Fruit fly (Drosophila melanogaster) whole organism, embryonic: ENCODE data around the gene Ppox.

Source experiments
- Abd-B ChIP-seq: fragments of 200-800 bp; sonication (Bioruptor generic); optimal IDR thresholded peaks from 2 replicates; lab custom pipeline; 2018; ENCODE audit warnings: missing biosample characterization, mild to moderate bottlenecking, missing genetic modification characterization, moderate library complexity
- Atf3 ChIP-seq: fragments of 200-800 bp; sonication (Bioruptor generic); optimal IDR thresholded peaks from 3 replicates; lab custom pipeline; 2016; ENCODE audit warnings: missing biosample characterization, missing genetic modification characterization
- C15 ChIP-seq: fragments of 200-800 bp; sonication (Bioruptor generic); IDR thresholded peaks from 3 replicates; pipeline ENCODE4 v1.3.6; 2022; ENCODE audit warnings: missing biosample characterization, missing genetic modification characterization
- CG10654 ChIP-seq: fragments of 200-800 bp; sonication (Bioruptor generic); optimal IDR thresholded peaks from 2 replicates; lab custom pipeline; 2016; ENCODE audit warnings: missing biosample characterization, missing genetic modification characterization
- CG14050 ChIP-seq: fragments of 200-800 bp; sonication (Bioruptor generic); IDR thresholded peaks from 3 replicates; pipeline ENCODE4 v1.3.6; 2022; ENCODE audit warnings: missing biosample characterization, missing genetic modification characterization
- CG14860 ChIP-seq: fragments of 200-800 bp; sonication (Bioruptor generic); IDR thresholded peaks from 3 replicates; pipeline ENCODE4 v1.3.6; 2022; ENCODE audit warnings: missing biosample characterization, missing genetic modification characterization; ENCODE audit not compliant: partially characterized antibody
- CG15073 ChIP-seq: fragments of 200-800 bp; sonication (Bioruptor generic); optimal IDR thresholded peaks from 2 replicates; lab custom pipeline; 2016; ENCODE audit warnings: missing biosample characterization, missing genetic modification characterization
- CG15601 ChIP-seq: fragments of 200-800 bp; sonication (Bioruptor generic); optimal IDR thresholded peaks from 3 replicates; lab custom pipeline; 2019; ENCODE audit warnings: missing biosample characterization, mild to moderate bottlenecking, missing genetic modification characterization, moderate library complexity
- CG16813 ChIP-seq: fragments of 200-800 bp; sonication (Bioruptor generic); IDR thresholded peaks from 3 replicates; pipeline ENCODE4 v1.3.6; 2022; ENCODE audit warnings: missing biosample characterization, missing genetic modification characterization; ENCODE audit not compliant: partially characterized antibody
- CG16863 ChIP-seq: fragments of 200-800 bp; sonication (Bioruptor generic); optimal IDR thresholded peaks from 3 replicates; lab custom pipeline; 2016; ENCODE audit warnings: missing biosample characterization, missing genetic modification characterization
- CG30403 ChIP-seq: fragments of 200-800 bp; sonication (Bioruptor generic); optimal IDR thresholded peaks from 3 replicates; lab custom pipeline; 2016; ENCODE audit warnings: missing biosample characterization, missing genetic modification characterization
- CG3281 ChIP-seq: fragments of 200-800 bp; sonication (Bioruptor generic); optimal IDR thresholded peaks from 3 replicates; lab custom pipeline; 2017; ENCODE audit warnings: missing biosample characterization, mild to moderate bottlenecking, missing genetic modification characterization
- CG4328 ChIP-seq: fragments of 200-800 bp; sonication (Bioruptor generic); optimal IDR thresholded peaks from 3 replicates; lab custom pipeline; 2017; ENCODE audit warnings: missing biosample characterization, missing genetic modification reagents, missing genetic modification characterization
- CG4360 ChIP-seq: fragments of 200-800 bp; sonication (Bioruptor generic); IDR thresholded peaks from 2 replicates; pipeline ENCODE4 v1.3.6; 2022; ENCODE audit warnings: missing biosample characterization, missing genetic modification characterization
- CG4820 ChIP-seq: fragments of 200-800 bp; sonication (Bioruptor generic); optimal IDR thresholded peaks from 3 replicates; lab custom pipeline; 2016; ENCODE audit warnings: missing biosample characterization, missing genetic modification characterization
- CG5953 ChIP-seq: fragments of 200-800 bp; sonication (Bioruptor generic); IDR thresholded peaks from 2 replicates; pipeline ENCODE4 v1.3.6; 2022; ENCODE audit warnings: missing biosample characterization, missing genetic modification characterization
- CG6854 ChIP-seq: fragments of 200-800 bp; sonication (Bioruptor generic); optimal IDR thresholded peaks from 3 replicates; lab custom pipeline; 2017; ENCODE audit warnings: missing biosample characterization, mild to moderate bottlenecking, missing genetic modification characterization
- CG7928 ChIP-seq: fragments of 200-800 bp; sonication (Bioruptor generic); optimal IDR thresholded peaks from 2 replicates; lab custom pipeline; 2017; ENCODE audit warnings: missing biosample characterization, mild to moderate bottlenecking, missing genetic modification characterization
- CG8290 ChIP-seq, 3 experiments: fragments of 200-800 bp; sonication (Bioruptor generic); optimal IDR thresholded peaks; 2 replicates each; lab custom pipeline; 2016 to 2019; ENCODE audit warnings: missing biosample characterization in 3 of 3, missing genetic modification characterization in 3 of 3, mild to moderate bottlenecking in 2 of 3, moderate library complexity in 1 of 3
- D19A ChIP-seq: fragments of 200-800 bp; optimal IDR thresholded peaks from 3 replicates; lab custom pipeline; 2019; ENCODE audit warnings: missing biosample characterization, mild to moderate bottlenecking, missing genetic modification characterization, moderate library complexity
- ERR ChIP-seq: fragments of 200-800 bp; sonication (Bioruptor generic); optimal IDR thresholded peaks from 2 replicates; lab custom pipeline; 2016; ENCODE audit warnings: missing biosample characterization, missing genetic modification characterization
- Hmx ChIP-seq: fragments of 200-800 bp; sonication (Bioruptor generic); optimal IDR thresholded peaks from 2 replicates; lab custom pipeline; 2016; ENCODE audit warnings: missing biosample characterization, missing genetic modification characterization
- Lim3 ChIP-seq: fragments of 200-800 bp; sonication (Bioruptor generic); IDR thresholded peaks from 2 replicates; pipeline ENCODE4 v1.3.6; 2022; ENCODE audit warnings: missing biosample characterization, missing genetic modification characterization
- MBD-R2 ChIP-seq: fragments of 200-800 bp; sonication (Bioruptor generic); IDR thresholded peaks from 2 replicates; pipeline ENCODE4 v1.3.6; 2022; ENCODE audit warnings: missing biosample characterization, missing genetic modification characterization
- Max ChIP-seq: fragments of 200-800 bp; sonication (Bioruptor generic); optimal IDR thresholded peaks from 2 replicates; lab custom pipeline; 2016; ENCODE audit warnings: missing biosample characterization, mild to moderate bottlenecking, missing genetic modification characterization
- NC2β ChIP-seq: fragments of 200-800 bp; sonication (Bioruptor generic); optimal IDR thresholded peaks from 2 replicates; lab custom pipeline; 2016; ENCODE audit warnings: missing biosample characterization, missing genetic modification characterization
- Opbp ChIP-seq: fragments of 200-800 bp; sonication (Bioruptor generic); IDR thresholded peaks from 3 replicates; pipeline ENCODE4 v1.3.6; 2022; ENCODE audit warnings: missing biosample characterization, missing genetic modification characterization; ENCODE audit not compliant: partially characterized antibody
- Pdp1 ChIP-seq, 2 experiments: fragments of 200-800 bp; sonication (Bioruptor generic); optimal IDR thresholded peaks; 3 replicates each; lab custom pipeline; 2016; ENCODE audit warnings: missing biosample characterization in 2 of 2, missing genetic modification characterization in 2 of 2, mild to moderate bottlenecking in 1 of 2, moderate library complexity in 1 of 2
- Scr ChIP-seq: fragments of 200-800 bp; sonication (Bioruptor generic); IDR thresholded peaks from 2 replicates; pipeline ENCODE4 v1.3.6; 2022; ENCODE audit warnings: missing biosample characterization, missing genetic modification characterization; ENCODE audit not compliant: partially characterized antibody
- Sry-δ ChIP-seq: fragments of 200-800 bp; sonication (Bioruptor generic); optimal IDR thresholded peaks from 2 replicates; lab custom pipeline; 2016; ENCODE audit warnings: missing biosample characterization, missing genetic modification characterization
- Ssrp ChIP-seq: fragments of 200-800 bp; sonication (Bioruptor generic); optimal IDR thresholded peaks from 2 replicates; lab custom pipeline; 2018; ENCODE audit warnings: missing biosample characterization, mild to moderate bottlenecking, missing genetic modification characterization, moderate library complexity
- aop ChIP-seq: fragments of 200-800 bp; sonication (Bioruptor generic); IDR thresholded peaks from 2 replicates; pipeline ENCODE4 v1.3.6; 2022; ENCODE audit warnings: missing biosample characterization, missing genetic modification characterization
- bbx ChIP-seq: fragments of 200-800 bp; sonication (Bioruptor generic); IDR thresholded peaks from 2 replicates; pipeline ENCODE4 v1.3.6; 2022; ENCODE audit warnings: missing biosample characterization, missing genetic modification characterization; ENCODE audit not compliant: partially characterized antibody
- bcd ChIP-seq: fragments of 200-800 bp; sonication (Bioruptor generic); optimal IDR thresholded peaks from 2 replicates; lab custom pipeline; 2017; ENCODE audit warnings: missing biosample characterization, mild to moderate bottlenecking, missing genetic modification characterization
- cato ChIP-seq: fragments of 200-800 bp; sonication (Bioruptor generic); optimal IDR thresholded peaks from 2 replicates; lab custom pipeline; 2016; ENCODE audit warnings: missing biosample characterization, missing genetic modification characterization, borderline replicate concordance
- dysf ChIP-seq: fragments of 200-800 bp; sonication (Bioruptor generic); IDR thresholded peaks from 3 replicates; pipeline ENCODE4 v1.3.6; 2022; ENCODE audit warnings: missing biosample characterization, missing genetic modification characterization
- ems ChIP-seq: fragments of 200-800 bp; sonication (Bioruptor generic); optimal IDR thresholded peaks from 3 replicates; lab custom pipeline; 2016; ENCODE audit warnings: missing biosample characterization, missing genetic modification characterization
- fru ChIP-seq: fragments of >200 bp; optimal IDR thresholded peaks from 2 replicates; lab custom pipeline; 2017
- gem ChIP-seq: fragments of 200-800 bp; sonication (Bioruptor generic); optimal IDR thresholded peaks from 2 replicates; lab custom pipeline; 2019; ENCODE audit warnings: missing biosample characterization, mild to moderate bottlenecking, missing genetic modification characterization, moderate library complexity
- gsb-n ChIP-seq: fragments of 200-800 bp; sonication (Bioruptor generic); optimal IDR thresholded peaks from 3 replicates; lab custom pipeline; 2018; ENCODE audit warnings: missing biosample characterization, mild to moderate bottlenecking, missing genetic modification characterization
- hkb ChIP-seq, 2 experiments: fragments of 200-800 bp in 1 of 2; fragments of >200 bp in 1 of 2; sonication (Bioruptor generic) in 1 of 2; IDR thresholded peaks in 1 of 2; optimal IDR thresholded peaks in 1 of 2; 2 replicates each; pipeline versions ENCODE4 v1.3.6 to Lab custom; 2017 to 2022; ENCODE audit warnings: missing biosample characterization in 1 of 2, missing genetic modification characterization in 1 of 2
- ind ChIP-seq: fragments of 200-800 bp; sonication (Bioruptor generic); optimal IDR thresholded peaks from 3 replicates; lab custom pipeline; 2016; ENCODE audit warnings: missing biosample characterization, missing genetic modification characterization
- odd ChIP-seq: fragments of 200-800 bp; sonication (Bioruptor generic); optimal IDR thresholded peaks from 2 replicates; lab custom pipeline; 2017; ENCODE audit warnings: missing biosample characterization, mild to moderate bottlenecking, missing genetic modification characterization
- pnt ChIP-seq: fragments of 200-800 bp; sonication (Bioruptor generic); optimal IDR thresholded peaks from 3 replicates; lab custom pipeline; 2016; ENCODE audit warnings: missing biosample characterization, missing genetic modification characterization
- psq ChIP-seq: fragments of 200-800 bp; sonication (Bioruptor generic); optimal IDR thresholded peaks from 2 replicates; lab custom pipeline; 2017; ENCODE audit warnings: missing biosample characterization, missing genetic modification characterization
- ranshi ChIP-seq: fragments of 200-800 bp; sonication (Bioruptor generic); IDR thresholded peaks from 2 replicates; pipeline ENCODE4 v1.3.6; 2022; ENCODE audit warnings: missing biosample characterization, missing genetic modification characterization
- sima ChIP-seq: fragments of 200-800 bp; sonication (Bioruptor generic); optimal IDR thresholded peaks from 2 replicates; lab custom pipeline; 2016; ENCODE audit warnings: missing biosample characterization, missing genetic modification characterization
- sug ChIP-seq: fragments of 200-800 bp; optimal IDR thresholded peaks from 2 replicates; lab custom pipeline; 2019; ENCODE audit warnings: missing biosample characterization, mild to moderate bottlenecking, missing genetic modification characterization, moderate library complexity
- trh ChIP-seq: fragments of 200-800 bp; sonication (Bioruptor generic); optimal IDR thresholded peaks from 2 replicates; lab custom pipeline; 2016; ENCODE audit warnings: missing biosample characterization, missing genetic modification characterization

Ppox gene

dm6 chr3R:24659173-24659846 lies 2.3 kb downstream of the Ppox start, which contains the start of gene CG31126 (continued):
- TF ChIP-seq CG3281 (GFP tag; lab: Kevin White, UChicago) (no peak), Hmx (no peak), cato (GFP tag; lab: Kevin White, UChicago) (no peak), bcd (GFP tag; lab: Kevin White, UChicago) (no peak), odd (no peak), CG15073 (GFP tag; lab: Kevin White, UChicago) (no peak), CG7928 (GFP tag; lab: Kevin White, UChicago) (no peak), hkb (optimal IDR thresholded peaks at IDR 0.05; lab: Kevin White, UChicago) (no peak), hkb (GFP tag; IDR thresholded peaks at IDR 0.05; lab: Robert Waterston, UW) (no peak), CG4820 (GFP tag; lab: Kevin White, UChicago) (no peak), Sry-δ (GFP tag; lab: Kevin White, UChicago) (peak; percentile 29), sug (tag; lab: Kevin White, UChicago) (no peak), Ssrp (tag; lab: Kevin White, UChicago) (no peak), D19A (tag; lab: Kevin White, UChicago) (no peak), CG6854 (GFP tag; lab: Kevin White, UChicago) (no peak), Abd-B (GFP tag; lab: Kevin White, UChicago) (no peak), NC2β (GFP tag; lab: Kevin White, UChicago) (no peak), Pdp1 (GFP tag; optimal IDR thresholded peaks at IDR 0.05; lab: Kevin White, UChicago) (peak in 1 of 2 experiments; percentile 100), ranshi (no peak), CG10654 (GFP tag; lab: Kevin White, UChicago) (no peak), CG4360 (GFP tag; lab: Robert Waterston, UW) (no peak), gsb-n (tag; lab: Kevin White, UChicago) (no peak), ind (no peak), CG5953 (GFP tag; lab: Robert Waterston, UW) (no peak), fru (no peak), psq (GFP tag; lab: Kevin White, UChicago) (no peak)

DNA sequence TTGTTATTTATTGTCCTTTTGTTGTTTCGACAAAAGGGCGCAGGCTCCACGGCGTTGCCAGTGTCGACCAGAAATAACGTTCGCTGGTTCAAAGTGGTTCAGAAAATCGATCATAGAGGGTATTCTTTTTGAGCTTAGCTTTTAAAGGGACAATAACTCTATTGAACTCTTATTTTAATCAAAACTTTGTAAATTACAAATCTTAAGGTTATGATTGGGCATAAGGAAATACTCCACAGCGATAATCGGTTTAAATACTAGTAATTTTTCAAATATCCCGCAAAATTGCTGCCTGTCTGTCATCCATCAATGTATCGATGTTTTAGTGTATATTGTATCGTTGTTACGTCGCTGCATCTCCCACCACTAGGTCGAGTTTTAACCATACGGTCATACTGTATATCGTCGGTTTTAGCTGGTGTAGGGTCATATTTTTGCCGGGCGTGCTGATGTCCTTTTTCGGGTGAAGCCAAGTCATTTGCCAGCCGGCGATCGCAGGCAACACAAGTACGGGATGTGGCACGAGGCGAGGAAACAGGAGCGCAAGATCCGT lies 6.8 kb downstream of the Ppox start, which contains the start of the genes CG31125 and CG6695:
Gene CG31125 (minus strand): TSS at position 51 of the 553 bp plus-strand sequence.
Gene CG6695 (plus strand): TSS at position 391 of the 553 bp plus-strand sequence.
- TF ChIP-seq Max (GFP tag; lab: Kevin White, UChicago) (peak; percentile 40), CG8290 (GFP tag; optimal IDR thresholded peaks at IDR 0.05; lab: Kevin White, UChicago) (no peak), CG8290 (tag; optimal IDR thresholded peaks at IDR 0.05; lab: Kevin White, UChicago) (no peak), CG15601 (no peak), CG4328 (GFP tag; lab: Kevin White, UChicago) (no peak), pnt (GFP tag; lab: Kevin White, UChicago) (peak; percentile 55), ERR (GFP tag; lab: Kevin White, UChicago) (peak; percentile 5), aop (GFP tag; lab: Robert Waterston, UW) (no peak), Scr (GFP tag; lab: Robert Waterston, UW) (peak; percentile 85), Lim3 (GFP tag; lab: Robert Waterston, UW) (no peak), C15 (no peak), CG14050 (no peak), gem (tag; lab: Kevin White, UChicago) (no peak), sima (GFP tag; lab: Kevin White, UChicago) (no peak), Opbp (GFP tag; lab: Robert Waterston, UW) (peak; percentile 85), bbx (GFP tag; lab: Robert Waterston, UW) (peak; percentile 68), ems (GFP tag; lab: Kevin White, UChicago) (peak; percentile 60), CG16813 (GFP tag; lab: Robert Waterston, UW) (peak; percentile 88), MBD-R2 (GFP tag; lab: Robert Waterston, UW) (peak; percentile 80), CG14860 (peak; percentile 64), CG30403 (GFP tag; lab: Kevin White, UChicago) (peak; percentile 63), trh (GFP tag; lab: Kevin White, UChicago) (no peak), dysf (GFP tag; lab: Robert Waterston, UW) (peak; percentile 58; the same call in 2 of the 3 replicates), Atf3 (GFP tag; lab: Kevin White, UChicago) (peak; percentile 48), CG16863 (GFP tag; lab: Kevin White, UChicago) (peak; percentile 48)
